Worm (Caenorhabditis elegans): ENCODE measurements around the gene Y57G11C.1147.

- TF ChIP-seq pha-4 (tag; optimal IDR thresholded peaks at IDR 0.05) (peak; percentile 60), R02D3.7 (tag; optimal IDR thresholded peaks at IDR 0.05) (peak; percentile 24), aly-2 (tag; optimal IDR thresholded peaks at IDR 0.05) (no peak), elt-2 (tag; optimal IDR thresholded peaks at IDR 0.05) (peak; percentile 45), ZK546.5 (tag; optimal IDR thresholded peaks at IDR 0.05) (no peak), lin-15B (tag; optimal IDR thresholded peaks at IDR 0.05) (peak; percentile 17), nhr-23 (tag; optimal IDR thresholded peaks at IDR 0.05) (peak; percentile 43), egl-5 (tag; optimal IDR thresholded peaks at IDR 0.05) (no peak), ceh-82 (tag; optimal IDR thresholded peaks at IDR 0.05) (no peak), nhr-12 (tag; optimal IDR thresholded peaks at IDR 0.05) (no peak), zag-1 (tag; optimal IDR thresholded peaks at IDR 0.05) (no peak), fkh-10 (GFP tag; optimal IDR thresholded peaks at IDR 0.05) (no peak)
Measured at ce11 chrIV:14793900-14794624, 3.3 kb downstream of the Y57G11C.1147 start.
